Worm (Caenorhabditis elegans) whole organism, early embryonic: Measurements from ENCODE around the gene athp-2.

ENCODE experiments used
- B0310.2 ChIP-seq: sonication (generic microtip); optimal IDR thresholded peaks from 2 replicates; lab custom pipeline; 2016; ENCODE audit warnings: mild to moderate bottlenecking, missing genetic modification characterization, missing compliant biosample characterization
- F13C5.2 ChIP-seq: sonication (generic microtip); optimal IDR thresholded peaks from 2 replicates; lab custom pipeline; 2017; ENCODE audit warnings: mild to moderate bottlenecking, missing genetic modification characterization, inconsistent platforms, missing compliant biosample characterization
- ama-1 ChIP-seq: fragments of 150-350 bp; optimal IDR thresholded peaks from 2 replicates; lab custom pipeline; 2014
- ceh-13 ChIP-seq: fragments of 200-800 bp; sonication (Bioruptor generic); optimal IDR thresholded peaks from 2 replicates; lab custom pipeline; 2018; ENCODE audit warnings: mild to moderate bottlenecking, missing genetic modification characterization, missing compliant biosample characterization
- ceh-36 ChIP-seq: sonication (generic microtip); optimal IDR thresholded peaks from 2 replicates; lab custom pipeline; 2016; ENCODE audit warnings: missing genetic modification characterization, inconsistent platforms, missing compliant biosample characterization
- flt-1 ChIP-seq: fragments of 200-800 bp; sonication (Bioruptor generic); IDR thresholded peaks from 2 replicates; pipeline ENCODE4 v1.3.6; 2022; ENCODE audit warnings: missing genetic modification characterization, missing compliant biosample characterization
- hmg-4 ChIP-seq: fragments of 200-800 bp; sonication (Bioruptor generic); optimal IDR thresholded peaks from 2 replicates; lab custom pipeline; 2018; ENCODE audit warnings: mild to moderate bottlenecking, missing genetic modification characterization, missing compliant biosample characterization
- hnd-1 ChIP-seq: sonication (generic microtip); optimal IDR thresholded peaks from 2 replicates; lab custom pipeline; 2016; ENCODE audit warnings: missing genetic modification characterization, missing compliant biosample characterization
- sea-1 ChIP-seq: fragments of 200-800 bp; sonication (Bioruptor generic); conservative IDR thresholded peaks from 2 replicates; pipeline ENCODE4 v1.3.6; 2022; ENCODE audit warnings: missing genetic modification characterization, missing compliant biosample characterization
- tbx-37 ChIP-seq: fragments of 200-800 bp; sonication (Bioruptor generic); conservative IDR thresholded peaks from 2 replicates; pipeline ENCODE4 v1.3.6; 2022; ENCODE audit warnings: missing genetic modification reagents, missing genetic modification characterization, missing compliant biosample characterization
- tra-4 ChIP-seq: sonication (generic microtip); optimal IDR thresholded peaks from 2 replicates; lab custom pipeline; 2017; ENCODE audit warnings: missing genetic modification characterization, missing compliant biosample characterization

DNA sequence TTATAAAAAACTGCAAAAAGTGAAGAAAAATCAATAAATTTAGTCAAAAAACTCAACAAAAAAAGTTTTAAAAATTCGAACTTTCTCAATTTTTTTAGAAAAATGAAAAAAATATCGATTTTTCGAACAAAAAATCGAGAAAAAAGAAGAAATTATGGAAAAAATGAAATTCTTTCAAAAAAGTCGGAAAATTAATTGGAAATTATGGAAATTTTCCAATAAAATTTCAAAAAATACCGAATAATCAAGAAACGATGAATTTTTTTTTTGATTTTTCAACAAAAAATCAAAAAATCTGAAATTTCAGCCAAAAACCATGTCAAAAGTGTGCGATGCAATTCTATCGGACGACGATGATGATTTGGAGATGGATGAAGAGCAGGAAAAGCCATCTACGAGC lies 11.3 kb upstream of the athp-2 start, which contains the start of gene H20J04.4:
- TF ChIP-seq B0310.2 (tag; lab: Kevin White, UChicago) = no peak
- no peak for TF ChIP-seq tbx-37
- TF ChIP-seq ceh-13 (GFP tag; lab: Kevin White, UChicago) = no peak
- no peak for TF ChIP-seq flt-1 (GFP tag; lab: Robert Waterston, UW)
- TF ChIP-seq hmg-4 = no peak
- no peak for TF ChIP-seq ama-1 (lab: Kevin White, UChicago)
- no peak for TF ChIP-seq tra-4 (tag; lab: Kevin White, UChicago)
- no peak for TF ChIP-seq hnd-1 (tag; lab: Kevin White, UChicago)
- no peak for TF ChIP-seq sea-1 (GFP tag; lab: Robert Waterston, UW)
- no peak for TF ChIP-seq ceh-36 (tag; lab: Kevin White, UChicago)
- no peak for TF ChIP-seq F13C5.2 (tag; lab: Kevin White, UChicago)
